Worm (Caenorhabditis elegans) whole organism, L2 larva: Measurements from ENCODE around the gene fask-1.

Experiments used
- alr-1 ChIP-seq: fragments of 150-350 bp; optimal IDR thresholded peaks from 2 replicates; lab custom pipeline; 2014; ENCODE audit warnings: missing biosample characterization, missing genetic modification characterization
- ama-1 ChIP-seq: fragments of 150-350 bp; optimal IDR thresholded peaks from 2 replicates; lab custom pipeline; 2018; ENCODE audit warnings: inconsistent platforms
- blmp-1 ChIP-seq: sonication (generic microtip); optimal IDR thresholded peaks from 2 replicates; lab custom pipeline; 2017; ENCODE audit warnings: missing genetic modification characterization, mild to moderate bottlenecking, missing compliant biosample characterization, antibody characterized with exemption, moderate library complexity; ENCODE audit not compliant: insufficient read depth
- ceh-82 ChIP-seq: fragments of 150-350 bp; optimal IDR thresholded peaks from 2 replicates; lab custom pipeline; 2014; ENCODE audit warnings: missing biosample characterization, missing genetic modification characterization
- egl-27 ChIP-seq: sonication (generic microtip); optimal IDR thresholded peaks from 3 replicates; lab custom pipeline; 2017; ENCODE audit warnings: missing biosample characterization, missing genetic modification reagents, missing genetic modification characterization
- elt-3 ChIP-seq: sonication (generic microtip); optimal IDR thresholded peaks from 2 replicates; lab custom pipeline; 2017; ENCODE audit warnings: missing biosample characterization, missing genetic modification characterization
- fos-1 ChIP-seq: fragments of 150-350 bp; optimal IDR thresholded peaks from 2 replicates; lab custom pipeline; 2014; ENCODE audit warnings: missing biosample characterization, missing genetic modification characterization
- lin-39 ChIP-seq: fragments of 150-350 bp; optimal IDR thresholded peaks from 2 replicates; lab custom pipeline; 2014; ENCODE audit warnings: missing biosample characterization, missing genetic modification reagents, missing genetic modification characterization
- nhr-11 ChIP-seq: fragments of 150-350 bp; optimal IDR thresholded peaks from 2 replicates; lab custom pipeline; 2014; ENCODE audit warnings: missing biosample characterization, missing genetic modification characterization
- nhr-77 ChIP-seq: fragments of 150-350 bp; optimal IDR thresholded peaks from 2 replicates; lab custom pipeline; 2014; ENCODE audit warnings: missing biosample characterization, missing genetic modification characterization
- snpc-4 ChIP-seq: fragments of 150-350 bp; optimal IDR thresholded peaks from 2 replicates; lab custom pipeline; 2014; ENCODE audit warnings: missing biosample characterization, missing genetic modification characterization
- ztf-1 ChIP-seq: fragments of 200-800 bp; sonication (Bioruptor generic); conservative IDR thresholded peaks from 2 replicates; pipeline ENCODE4 v1.3.6; 2022; ENCODE audit warnings: missing genetic modification characterization, missing compliant biosample characterization
- ztf-11 ChIP-seq: sonication (generic microtip); optimal IDR thresholded peaks from 2 replicates; lab custom pipeline; 2017; ENCODE audit warnings: missing biosample characterization, missing genetic modification characterization
- ztf-4 ChIP-seq: fragments of 150-350 bp; optimal IDR thresholded peaks from 2 replicates; lab custom pipeline; 2014; ENCODE audit warnings: missing biosample characterization, missing genetic modification characterization

- TF ChIP-seq snpc-4 (peak; percentile 44), blmp-1 (no peak), ama-1 (no peak), elt-3 (tag; lab: Kevin White, UChicago) (no peak), ztf-11 (tag; lab: Kevin White, UChicago) (no peak), nhr-11 (tag; lab: Kevin White, UChicago) (no peak), fos-1 (tag; lab: Kevin White, UChicago) (peak; percentile 32), ztf-4 (tag; lab: Kevin White, UChicago) (no peak), lin-39 (tag; lab: Kevin White, UChicago) (no peak), nhr-77 (tag; lab: Kevin White, UChicago) (no peak), egl-27 (tag; lab: Kevin White, UChicago) (peak; percentile 6), ztf-1 (GFP tag; lab: Robert Waterston, UW) (no peak), alr-1 (no peak), ceh-82 (no peak)
Measured at ce11 chrIV:13093677-13094076, 6.8 kb upstream of the fask-1 start, which contains the start of the genes prcc-1 and C39E9.12.
